Fruit fly (Drosophila melanogaster): ENCODE data around the gene skl.

skl gene

dm6 chr3L:18460987-18461403 lies 21.3 kb upstream of the skl start, which contains the start of gene CG32196 (continued):
- peak in 1 of 2 experiments; percentile 91 for TF ChIP-seq bsh (GFP tag; optimal IDR thresholded peaks at IDR 0.05)
- peak; percentile 77 for TF ChIP-seq CG2875 (GFP tag; optimal IDR thresholded peaks at IDR 0.05)
- TF ChIP-seq CG15696 (tag; optimal IDR thresholded peaks at IDR 0.05), result peak; percentile 69
- peak in 1 of 2 experiments; percentile 81 for TF ChIP-seq Dfd (GFP tag; optimal IDR thresholded peaks at IDR 0.05)
- TF ChIP-seq Adf1 (GFP tag; IDR thresholded peaks at IDR 0.05), result no peak; the same call in 1 of the 2 replicates
- 0 out of 3 replicates have a peak, but pooled peaks have one; percentile 11 for TF ChIP-seq CG34224 (GFP tag; IDR thresholded peaks at IDR 0.05; ENCODE audit: partially characterized antibody)
- peak; percentile 60 for TF ChIP-seq CG7271 (tag; optimal IDR thresholded peaks at IDR 0.05)
- TF ChIP-seq tgo (GFP tag; IDR thresholded peaks at IDR 0.05), result peak; percentile 87
- peak; percentile 72 for TF ChIP-seq zf30C (GFP tag; optimal IDR thresholded peaks at IDR 0.05)
- no peak for TF ChIP-seq ERR (GFP tag; optimal IDR thresholded peaks at IDR 0.05)
- peak; percentile 62 for TF ChIP-seq CG8359 (GFP tag; optimal IDR thresholded peaks at IDR 0.05; ENCODE audit: borderline replicate concordance)
- TF ChIP-seq B-H1 (GFP tag; IDR thresholded peaks at IDR 0.05), result peak; percentile 77
- TF ChIP-seq CG9437 (GFP tag; optimal IDR thresholded peaks at IDR 0.05), result peak; percentile 84
- TF ChIP-seq CG8924 (tag; optimal IDR thresholded peaks at IDR 0.05), result peak; percentile 90
- TF ChIP-seq pan (optimal IDR thresholded peaks at IDR 0.05), result no peak
- peak in 1 of 2 experiments; percentile 85 for TF ChIP-seq pan (GFP tag; optimal IDR thresholded peaks at IDR 0.05 in 1 of 2, IDR thresholded peaks at IDR 0.05 in 1 of 2)
- TF ChIP-seq nerfin-2 (GFP tag; IDR thresholded peaks at IDR 0.05; ENCODE audit: partially characterized antibody), result no peak
- no peak for TF ChIP-seq pb (GFP tag; optimal IDR thresholded peaks at IDR 0.05)
- TF ChIP-seq tna (GFP tag; IDR thresholded peaks at IDR 0.05; ENCODE audit: partially characterized antibody), result no peak
- peak; percentile 79 for TF ChIP-seq Fer2 (tag; optimal IDR thresholded peaks at IDR 0.05)
- TF ChIP-seq HmgD (GFP tag; optimal IDR thresholded peaks at IDR 0.05), result no peak
- no peak for TF ChIP-seq CG17186 (GFP tag; optimal IDR thresholded peaks at IDR 0.05)
- peak; percentile 75 for TF ChIP-seq CG33557 (GFP tag; optimal IDR thresholded peaks at IDR 0.05)
- TF ChIP-seq crol (GFP tag; IDR thresholded peaks at IDR 0.05), result no peak
- peak; percentile 64 for TF ChIP-seq CrebB (tag; optimal IDR thresholded peaks at IDR 0.05)
- peak; percentile 72 for TF ChIP-seq ewg (GFP tag; optimal IDR thresholded peaks at IDR 0.05)
- TF ChIP-seq CG18599 (GFP tag; optimal IDR thresholded peaks at IDR 0.05), result peak; percentile 85
- TF ChIP-seq disco-r (GFP tag; optimal IDR thresholded peaks at IDR 0.05), result no peak
- TF ChIP-seq Jarid2 (GFP tag; optimal IDR thresholded peaks at IDR 0.05), result peak; percentile 65
- TF ChIP-seq lov (optimal IDR thresholded peaks at IDR 0.05), result no peak
- no peak for TF ChIP-seq lov (GFP tag; IDR thresholded peaks at IDR 0.05)

dm6 chr3L:18460317-18460912 lies 20.7 kb upstream of the skl start:
- TF ChIP-seq Max (GFP tag; optimal IDR thresholded peaks at IDR 0.05), result no peak
- no peak for TF ChIP-seq tx (GFP tag; optimal IDR thresholded peaks at IDR 0.05)
- no peak for TF ChIP-seq CG16813 (GFP tag; IDR thresholded peaks at IDR 0.05; ENCODE audit: partially characterized antibody)
- no peak for TF ChIP-seq H2.0 (GFP tag; IDR thresholded peaks at IDR 0.05)
- TF ChIP-seq CG6854 (GFP tag; optimal IDR thresholded peaks at IDR 0.05), result peak; percentile 27
- TF ChIP-seq abd-A (tag; optimal IDR thresholded peaks at IDR 0.05), result peak; percentile 56
- TF ChIP-seq CoRest (tag; optimal IDR thresholded peaks at IDR 0.05), result peak; percentile 16
- TF ChIP-seq ken (GFP tag; IDR thresholded peaks at IDR 0.05), result peak; percentile 16; the same call in 1 of the 3 replicates
- no peak for TF ChIP-seq crc (GFP tag; optimal IDR thresholded peaks at IDR 0.05)
- no peak for TF ChIP-seq Nf-YB (GFP tag; optimal IDR thresholded peaks at IDR 0.05)
- no peak for TF ChIP-seq CG7271 (tag; optimal IDR thresholded peaks at IDR 0.05)
- TF ChIP-seq Dek (tag; optimal IDR thresholded peaks at IDR 0.05), result no peak
- no peak for TF ChIP-seq CG2120 (GFP tag; optimal IDR thresholded peaks at IDR 0.05)
- no peak for TF ChIP-seq CG5953 (GFP tag; IDR thresholded peaks at IDR 0.05)
- TF ChIP-seq trh (GFP tag; optimal IDR thresholded peaks at IDR 0.05), result no peak
- TF ChIP-seq grn (GFP tag; optimal IDR thresholded peaks at IDR 0.05), result no peak
- TF ChIP-seq CG11504 (tag; optimal IDR thresholded peaks at IDR 0.05), result peak; percentile 13
- peak; percentile 96 for TF ChIP-seq CG31365 (tag; optimal IDR thresholded peaks at IDR 0.05)
- no peak for TF ChIP-seq fd102C (GFP tag; optimal IDR thresholded peaks at IDR 0.05)
- no peak for TF ChIP-seq Optix (GFP tag; IDR thresholded peaks at IDR 0.05)
- TF ChIP-seq pnt (GFP tag; optimal IDR thresholded peaks at IDR 0.05), result no peak

Data from whole organism, embryonic.